Worm (Caenorhabditis elegans): ENCODE data around the gene tsp-10.

The tsp-10 gene

ce11 chrII:6742614-6743013 lies 24.2 kb downstream of the tsp-10 start, which contains the start of gene F41G3.6:
F41G3.6 (plus strand) TSS chrII:6742914.
- no peak for TF ChIP-seq tbx-2 (tag; optimal IDR thresholded peaks at IDR 0.05)
- no peak for TF ChIP-seq unc-62 (GFP tag; optimal IDR thresholded peaks at IDR 0.05)
- no peak for TF ChIP-seq nhr-43 (tag; optimal IDR thresholded peaks at IDR 0.05; ENCODE audit: poor library complexity, severe bottlenecking)
- TF ChIP-seq mdl-1 (tag; optimal IDR thresholded peaks at IDR 0.05): no peak

- TF ChIP-seq nhr-77 (tag; optimal IDR thresholded peaks at IDR 0.05) (no peak), nhr-12 (tag; optimal IDR thresholded peaks at IDR 0.05) (no peak), ceh-16 (tag; optimal IDR thresholded peaks at IDR 0.05) (no peak), ama-1 (optimal IDR thresholded peaks at IDR 0.05) (no peak), R02D3.7 (tag; optimal IDR thresholded peaks at IDR 0.05) (no peak), fkh-2 (tag; optimal IDR thresholded peaks at IDR 0.05) (no peak), mml-1 (tag; optimal IDR thresholded peaks at IDR 0.05) (no peak), ceh-28 (tag; optimal IDR thresholded peaks at IDR 0.05) (no peak), elt-2 (tag; optimal IDR thresholded peaks at IDR 0.05) (no peak)
Measured at ce11 chrII:6744648-6745047, 26.3 kb downstream of the tsp-10 start, which contains the start of gene ins-15. ins-15 (minus strand) TSS chrII:6744748.

ce11 chrII:6745783-6746182 lies 27.4 kb downstream of the tsp-10 start, which contains the start of gene ins-14:
ins-14 (minus strand) TSS chrII:6745814.
- TF ChIP-seq mdl-1 (tag; optimal IDR thresholded peaks at IDR 0.05): no peak
- TF ChIP-seq pha-4 (tag; optimal IDR thresholded peaks at IDR 0.05): no peak
- no peak for TF ChIP-seq fkh-10 (GFP tag; optimal IDR thresholded peaks at IDR 0.05)
- TF ChIP-seq sea-2 (GFP tag; optimal IDR thresholded peaks at IDR 0.05): no peak
- no peak for TF ChIP-seq nhr-12 (tag; optimal IDR thresholded peaks at IDR 0.05)
- no peak for TF ChIP-seq fos-1 (tag; optimal IDR thresholded peaks at IDR 0.05)
- TF ChIP-seq daf-12 (tag; optimal IDR thresholded peaks at IDR 0.05): no peak
- no peak for TF ChIP-seq unc-39 (tag; optimal IDR thresholded peaks at IDR 0.05)

- TF ChIP-seq fkh-2 (tag; optimal IDR thresholded peaks at IDR 0.05) (no peak), zag-1 (tag; optimal IDR thresholded peaks at IDR 0.05) (no peak), lin-39 (tag; optimal IDR thresholded peaks at IDR 0.05) (no peak), ceh-9 (tag; optimal IDR thresholded peaks at IDR 0.05) (no peak), daf-12 (tag; optimal IDR thresholded peaks at IDR 0.05) (no peak), tbx-2 (tag; optimal IDR thresholded peaks at IDR 0.05) (no peak), elt-1 (tag; optimal IDR thresholded peaks at IDR 0.05) (no peak), unc-39 (tag; optimal IDR thresholded peaks at IDR 0.05) (no peak)
Measured at ce11 chrII:6746404-6746803, 28.0 kb downstream of the tsp-10 start, which contains the start of gene F41G3.5. F41G3.5 (plus strand) TSS chrII:6746704.

ce11 chrII:6749422-6749821 lies 31.0 kb downstream of the tsp-10 start, which contains the start of gene F41G3.10:
F41G3.10 (minus strand) TSS chrII:6749522.
- TF ChIP-seq pqm-1 (tag; optimal IDR thresholded peaks at IDR 0.05) (no peak), nhr-76 (tag; optimal IDR thresholded peaks at IDR 0.05) (no peak), nhr-11 (tag; optimal IDR thresholded peaks at IDR 0.05) (no peak), daf-12 (tag; optimal IDR thresholded peaks at IDR 0.05) (no peak), eor-1 (tag; optimal IDR thresholded peaks at IDR 0.05) (no peak)

- no peak for TF ChIP-seq eor-1 (tag; optimal IDR thresholded peaks at IDR 0.05)
- no peak for TF ChIP-seq nfya-1 (tag; optimal IDR thresholded peaks at IDR 0.05; ENCODE audit: insufficient read depth)
- no peak for TF ChIP-seq fkh-2 (tag; optimal IDR thresholded peaks at IDR 0.05)
- no peak for TF ChIP-seq nhr-237 (tag; optimal IDR thresholded peaks at IDR 0.05)
- no peak for TF ChIP-seq mdl-1 (tag; optimal IDR thresholded peaks at IDR 0.05)
Measured at ce11 chrII:6750929-6751328, 32.5 kb downstream of the tsp-10 start, which contains the start of gene F41G3.20. F41G3.20 (minus strand) TSS chrII:6751029.

ce11 chrII:6752027-6752426 lies 33.6 kb downstream of the tsp-10 start, which contains the start of gene F41G3.19:
F41G3.19 (minus strand) TSS chrII:6752127.
- no peak for TF ChIP-seq elt-1 (tag; optimal IDR thresholded peaks at IDR 0.05)
- no peak for TF ChIP-seq ceh-28 (tag; optimal IDR thresholded peaks at IDR 0.05)
- TF ChIP-seq nhr-23 (tag; optimal IDR thresholded peaks at IDR 0.05): no peak
- TF ChIP-seq nhr-67 (tag; optimal IDR thresholded peaks at IDR 0.05): no peak
- no peak for TF ChIP-seq nfya-1 (tag; optimal IDR thresholded peaks at IDR 0.05; ENCODE audit: insufficient read depth)
- no peak for TF ChIP-seq elt-2 (tag; optimal IDR thresholded peaks at IDR 0.05)
- TF ChIP-seq ceh-9 (tag; optimal IDR thresholded peaks at IDR 0.05): no peak
- TF ChIP-seq mml-1 (tag; optimal IDR thresholded peaks at IDR 0.05): no peak
